Fruit fly (Drosophila melanogaster): ENCODE data around the gene CG12522.

DNA sequence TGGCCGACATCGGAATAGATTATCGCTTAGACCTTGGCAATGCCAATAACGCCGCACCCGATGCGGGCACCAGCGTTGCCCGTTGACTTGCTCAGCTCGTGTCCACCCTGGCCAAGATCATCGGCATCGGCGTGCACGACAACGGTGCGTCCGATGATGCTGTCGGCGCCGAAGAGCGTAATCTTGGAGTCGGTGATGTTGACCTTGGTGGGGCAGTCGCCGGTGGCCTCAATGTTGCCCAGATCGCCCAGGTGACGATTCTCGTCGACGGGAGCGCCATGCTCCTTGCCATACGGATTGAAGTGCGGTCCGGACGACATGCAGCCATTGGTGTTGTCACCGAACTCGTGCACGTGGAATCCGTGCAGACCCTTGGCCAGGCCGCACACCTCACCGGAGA lies 4.4 kb downstream of the CG12522 start:
- TF ChIP-seq CTCF (optimal IDR thresholded peaks at IDR 0.05) (no peak), CG8478 (optimal IDR thresholded peaks at IDR 0.05) (no peak)

All from S2 (cell line).